Fruit fly (Drosophila melanogaster) Kc167 (cell line): ENCODE measurements around the gene CG32820.

ENCODE experiments used
- Myc ChIP-seq: fragments of >200 bp; optimal IDR thresholded peaks from 2 replicates; lab custom pipeline; 2017; ENCODE audit warnings: missing external identifiers
- h ChIP-seq: fragments of >200 bp; optimal IDR thresholded peaks from 3 replicates; lab custom pipeline; 2018; ENCODE audit warnings: missing external identifiers
- psq ChIP-seq: fragments of >200 bp; optimal IDR thresholded peaks from 2 replicates; lab custom pipeline; 2017; ENCODE audit warnings: missing external identifiers
- ttk ChIP-seq: sonication (Bioruptor generic); optimal IDR thresholded peaks from 2 replicates; lab custom pipeline; 2017; ENCODE audit warnings: missing external identifiers

DNA sequence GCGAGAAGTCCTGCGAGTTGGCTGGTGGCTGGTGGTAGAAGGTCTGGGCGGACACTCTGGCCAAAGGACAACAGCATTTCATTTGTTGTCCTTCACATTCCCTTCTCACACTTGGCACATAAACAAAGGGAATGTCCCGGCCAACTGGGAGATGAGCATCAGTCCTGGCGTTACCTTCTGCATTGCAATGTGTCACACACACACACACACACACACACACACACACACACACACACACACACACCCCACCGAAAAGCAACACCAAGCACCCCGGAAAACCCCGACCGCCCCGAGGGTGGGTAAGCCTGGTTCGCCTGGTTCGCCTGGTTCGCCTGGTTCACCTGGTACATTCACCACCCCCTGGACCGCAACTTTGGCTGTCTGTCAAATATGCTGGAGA lies 47.2 kb downstream of the CG32820 start:
- TF ChIP-seq Myc (lab: Kevin White, UChicago) (no peak), ttk (no peak), psq (lab: Kevin White, UChicago) (no peak), h (lab: Kevin White, UChicago) (no peak)
